Fruit fly (Drosophila melanogaster) whole organism, wandering third instar larva: ENCODE data around the gene dsx-c73A.

ENCODE experiments used
- Abd-B ChIP-seq: fragments of >200 bp; optimal IDR thresholded peaks from 2 replicates; lab custom pipeline; 2017; ENCODE audit warnings: missing biosample characterization, missing genetic modification characterization
- CG32264 ChIP-seq: fragments of 200-800 bp; sonication (Bioruptor generic); optimal IDR thresholded peaks from 2 replicates; lab custom pipeline; 2016; ENCODE audit warnings: missing biosample characterization, missing genetic modification characterization
- CG9705 ChIP-seq: fragments of 200-800 bp; sonication (Bioruptor generic); optimal IDR thresholded peaks from 2 replicates; lab custom pipeline; 2018; ENCODE audit warnings: missing biosample characterization, mild to moderate bottlenecking, missing genetic modification characterization
- CrebA ChIP-seq: fragments of 200-800 bp; sonication (Bioruptor generic); optimal IDR thresholded peaks from 2 replicates; lab custom pipeline; 2016; ENCODE audit warnings: missing biosample characterization, mild to moderate bottlenecking, missing genetic modification characterization, borderline replicate concordance
- Dfd ChIP-seq: fragments of >200 bp; optimal IDR thresholded peaks from 2 replicates; lab custom pipeline; 2017; ENCODE audit warnings: missing biosample characterization, missing genetic modification characterization
- Dif ChIP-seq: fragments of 200-275, 200-300 bp; sonication (Bioruptor generic); optimal IDR thresholded peaks from 2 replicates; lab custom pipeline; 2018; ENCODE audit warnings: missing biosample characterization, missing genetic modification characterization; ENCODE audit not compliant: partially characterized antibody
- GATAd ChIP-seq: sonication (Bioruptor generic); optimal IDR thresholded peaks from 2 replicates; lab custom pipeline; 2016; ENCODE audit warnings: missing biosample characterization, missing genetic modification characterization
- HLH106 ChIP-seq: fragments of 200-800 bp; optimal IDR thresholded peaks from 3 replicates; lab custom pipeline; 2019; ENCODE audit warnings: missing biosample characterization, mild to moderate bottlenecking, missing genetic modification characterization, moderate library complexity
- Hnf4 ChIP-seq: fragments of 200-800 bp; sonication (Bioruptor generic); optimal IDR thresholded peaks from 2 replicates; lab custom pipeline; 2016; ENCODE audit warnings: missing biosample characterization, mild to moderate bottlenecking, missing genetic modification characterization
- Hr78 ChIP-seq: fragments of >200 bp; optimal IDR thresholded peaks from 2 replicates; lab custom pipeline; 2017; ENCODE audit warnings: missing biosample characterization, missing genetic modification characterization
- Hr83 ChIP-seq: fragments of 200-300 bp; sonication (Bioruptor generic); optimal IDR thresholded peaks from 2 replicates; lab custom pipeline; 2016; ENCODE audit warnings: missing biosample characterization, mild to moderate bottlenecking, missing genetic modification characterization, moderate library complexity; ENCODE audit not compliant: poor library complexity, severe bottlenecking
- Jra ChIP-seq: sonication (Bioruptor generic); optimal IDR thresholded peaks from 2 replicates; lab custom pipeline; 2016; ENCODE audit warnings: missing biosample characterization, missing genetic modification characterization
- Mio ChIP-seq: sonication (Bioruptor generic); optimal IDR thresholded peaks from 2 replicates; lab custom pipeline; 2016; ENCODE audit warnings: missing biosample characterization, missing genetic modification characterization
- Myc ChIP-seq: fragments of >200 bp; optimal IDR thresholded peaks from 2 replicates; lab custom pipeline; 2017
- N ChIP-seq: fragments of >200 bp; optimal IDR thresholded peaks from 2 replicates; lab custom pipeline; 2018; ENCODE audit warnings: missing biosample characterization, missing external identifiers, missing genetic modification characterization
- OdsH ChIP-seq: fragments of 200-800 bp; sonication (Bioruptor generic); optimal IDR thresholded peaks from 2 replicates; lab custom pipeline; 2016; ENCODE audit warnings: missing biosample characterization, mild to moderate bottlenecking, missing genetic modification characterization
- Rel ChIP-seq, 2 experiments: fragments of 200-800 bp; sonication (Bioruptor generic) in 1 of 2; optimal IDR thresholded peaks; 2 replicates in 1 of 2; 3 replicates in 1 of 2; lab custom pipeline; 2016 to 2019; ENCODE audit warnings: mild to moderate bottlenecking in 2 of 2, missing biosample characterization in 2 of 2, missing genetic modification characterization in 2 of 2, moderate library complexity in 1 of 2
- Sp1 ChIP-seq: fragments of 200-800 bp; sonication (Bioruptor generic); optimal IDR thresholded peaks from 3 replicates; lab custom pipeline; 2019; ENCODE audit warnings: missing biosample characterization, mild to moderate bottlenecking, missing genetic modification characterization, moderate library complexity
- Vsx2 ChIP-seq: fragments of 200-300, 225-300 bp; sonication (Bioruptor generic); optimal IDR thresholded peaks from 2 replicates; lab custom pipeline; 2018; ENCODE audit warnings: missing biosample characterization, missing genetic modification characterization; ENCODE audit not compliant: partially characterized antibody
- br ChIP-seq: fragments of 200-800 bp; sonication (Bioruptor generic); optimal IDR thresholded peaks from 2 replicates; lab custom pipeline; 2016; ENCODE audit warnings: missing biosample characterization, missing genetic modification characterization
- brk ChIP-seq: fragments of 200-800 bp; sonication (Bioruptor generic); optimal IDR thresholded peaks from 2 replicates; lab custom pipeline; 2016; ENCODE audit warnings: missing biosample characterization, mild to moderate bottlenecking, missing genetic modification characterization
- dl ChIP-seq, 2 experiments: fragments of 175-275, 200-275 bp in 1 of 2; fragments of 200-275 bp in 1 of 2; sonication (Bioruptor generic); optimal IDR thresholded peaks; lab custom pipeline; 2018; ENCODE audit warnings: mild to moderate bottlenecking in 2 of 2, missing biosample characterization in 2 of 2, missing genetic modification characterization in 2 of 2, moderate library complexity in 2 of 2; ENCODE audit not compliant: partially characterized antibody in 2 of 2, insufficient read depth in 1 of 2
- dmrt93B ChIP-seq: fragments of 200-800 bp; sonication (Bioruptor generic); optimal IDR thresholded peaks from 2 replicates; lab custom pipeline; 2018; ENCODE audit warnings: missing biosample characterization, mild to moderate bottlenecking, missing genetic modification characterization
- dsf ChIP-seq: sonication (Bioruptor generic); optimal IDR thresholded peaks from 2 replicates; lab custom pipeline; 2016; ENCODE audit warnings: missing biosample characterization, missing genetic modification characterization, borderline replicate concordance
- ey ChIP-seq: fragments of 200-800 bp; sonication (Bioruptor generic); optimal IDR thresholded peaks from 2 replicates; lab custom pipeline; 2016; ENCODE audit warnings: missing biosample characterization, missing genetic modification characterization
- foxo ChIP-seq, 2 experiments: fragments of 200-800 bp; sonication (Bioruptor generic); optimal IDR thresholded peaks; 2 replicates in 1 of 2; 3 replicates in 1 of 2; lab custom pipeline; 2016 to 2017; ENCODE audit warnings: missing biosample characterization in 2 of 2, missing genetic modification characterization in 2 of 2
- fru ChIP-seq: fragments of 200-800 bp; sonication (Bioruptor generic); optimal IDR thresholded peaks from 3 replicates; lab custom pipeline; 2016; ENCODE audit warnings: missing biosample characterization, mild to moderate bottlenecking, missing genetic modification characterization
- h ChIP-seq: fragments of 200-800 bp; sonication (Bioruptor generic); optimal IDR thresholded peaks from 3 replicates; lab custom pipeline; 2016; ENCODE audit warnings: missing biosample characterization, mild to moderate bottlenecking, missing genetic modification characterization
- jim ChIP-seq: fragments of 175-275, 200-325 bp; sonication (Bioruptor generic); optimal IDR thresholded peaks from 2 replicates; lab custom pipeline; 2016; ENCODE audit warnings: missing biosample characterization, mild to moderate bottlenecking, missing genetic modification characterization
- lola ChIP-seq: fragments of >200 bp; optimal IDR thresholded peaks from 2 replicates; lab custom pipeline; 2017; ENCODE audit warnings: missing biosample characterization, missing genetic modification characterization
- pan ChIP-seq: fragments of >200 bp; optimal IDR thresholded peaks from 2 replicates; lab custom pipeline; 2017
- psq ChIP-seq: fragments of 200-800 bp; sonication (Bioruptor generic); optimal IDR thresholded peaks from 3 replicates; lab custom pipeline; 2017; ENCODE audit warnings: missing biosample characterization, mild to moderate bottlenecking, missing genetic modification characterization, moderate library complexity
- rgr ChIP-seq: fragments of 200-800 bp; sonication (Bioruptor generic); optimal IDR thresholded peaks from 3 replicates; lab custom pipeline; 2016; ENCODE audit warnings: missing biosample characterization, mild to moderate bottlenecking, missing genetic modification characterization
- sage ChIP-seq: fragments of 200-800 bp; sonication (Bioruptor generic); optimal IDR thresholded peaks from 2 replicates; lab custom pipeline; 2016; ENCODE audit warnings: missing biosample characterization, mild to moderate bottlenecking, missing genetic modification characterization
- sv ChIP-seq: fragments of 200-800 bp; sonication (Bioruptor generic); optimal IDR thresholded peaks from 3 replicates; lab custom pipeline; 2016; ENCODE audit warnings: missing biosample characterization, missing genetic modification characterization
- tai ChIP-seq: sonication (Bioruptor generic); optimal IDR thresholded peaks from 2 replicates; lab custom pipeline; 2016; ENCODE audit warnings: missing biosample characterization, missing genetic modification characterization
- usp ChIP-seq: fragments of >200 bp; optimal IDR thresholded peaks from 2 replicates; lab custom pipeline; 2017; ENCODE audit warnings: missing biosample characterization, missing genetic modification characterization
- woc ChIP-seq: sonication (Bioruptor generic); optimal IDR thresholded peaks from 2 replicates; lab custom pipeline; 2016; ENCODE audit warnings: missing biosample characterization, mild to moderate bottlenecking, missing genetic modification characterization

The dsx-c73A gene

DNA sequence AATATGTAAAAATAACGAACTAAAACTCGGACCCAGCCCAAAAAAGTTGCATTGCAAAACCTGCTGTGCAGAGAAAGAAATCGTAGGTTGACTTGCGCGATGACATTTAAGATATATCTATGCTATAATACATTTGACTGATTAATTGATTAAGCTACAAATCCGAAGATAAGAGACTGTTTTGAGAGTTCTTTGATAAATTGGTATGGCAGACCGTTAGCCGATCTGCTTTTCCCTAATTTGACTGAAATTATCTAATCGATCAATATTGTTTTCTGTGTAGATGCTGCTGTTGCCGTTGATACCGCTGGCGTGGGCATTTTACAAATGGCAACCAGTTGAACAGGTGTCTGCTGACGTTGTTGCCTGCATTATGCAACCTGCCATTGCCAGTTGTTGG, 30.4 kb upstream of the dsx-c73A start:
- TF ChIP-seq Myc (lab: Kevin White, UChicago): no peak
- peak; percentile 15 for TF ChIP-seq h (GFP tag; lab: Kevin White, UChicago)
- TF ChIP-seq Dfd: no peak
- TF ChIP-seq, all 38 proteins: peak for 1

dm6 chr3L:16480408-16481193, 28.8 kb upstream of the dsx-c73A start:
- TF ChIP-seq ey (GFP tag; lab: Kevin White, UChicago): peak; percentile 81
- peak; percentile 6 for TF ChIP-seq sage (GFP tag; lab: Kevin White, UChicago)
- no peak for TF ChIP-seq pan
- peak; percentile 66 for TF ChIP-seq Sp1 (GFP tag; lab: Kevin White, UChicago)
- TF ChIP-seq Rel (GFP tag; optimal IDR thresholded peaks at IDR 0.05; lab: Kevin White, UChicago): no peak
- TF ChIP-seq Rel (tag; optimal IDR thresholded peaks at IDR 0.05; lab: Kevin White, UChicago): peak; percentile 1
- TF ChIP-seq Myc (lab: Kevin White, UChicago): no peak
- peak; percentile 75 for TF ChIP-seq OdsH (GFP tag; lab: Kevin White, UChicago)
- TF ChIP-seq CG32264: peak; percentile 5
- peak; percentile 72 for TF ChIP-seq psq
- peak; percentile 31 for TF ChIP-seq CG9705 (GFP tag; lab: Kevin White, UChicago)
- TF ChIP-seq brk (GFP tag; lab: Kevin White, UChicago): peak; percentile 44
- TF ChIP-seq dmrt93B (GFP tag; lab: Kevin White, UChicago): peak; percentile 58
- no peak for TF ChIP-seq Vsx2
- TF ChIP-seq GATAd (GFP tag; lab: Kevin White, UChicago): no peak
- TF ChIP-seq Dif (GFP tag; lab: Kevin White, UChicago): no peak
- no peak for TF ChIP-seq dsf
- TF ChIP-seq lola: no peak
- TF ChIP-seq Abd-B (GFP tag; lab: Kevin White, UChicago): no peak
- TF ChIP-seq Hr83 (GFP tag; lab: Kevin White, UChicago): no peak
- peak; percentile 81 for TF ChIP-seq h (GFP tag; lab: Kevin White, UChicago)
- TF ChIP-seq CrebA: no peak
- TF ChIP-seq foxo (GFP tag; optimal IDR thresholded peaks at IDR 0.05; lab: Kevin White, UChicago): peak in 1 of 2 experiments; percentile 84
- TF ChIP-seq jim: no peak
- TF ChIP-seq N: no peak
- peak; percentile 75 for TF ChIP-seq HLH106
- peak; percentile 30 for TF ChIP-seq tai
- peak; percentile 73 for TF ChIP-seq br
- TF ChIP-seq Mio (GFP tag; lab: Kevin White, UChicago): no peak
- no peak for TF ChIP-seq Hr78 (GFP tag; lab: Kevin White, UChicago)
- peak; percentile 83 for TF ChIP-seq rgr (GFP tag; lab: Kevin White, UChicago)
- peak; percentile 29 for TF ChIP-seq Jra (GFP tag; lab: Kevin White, UChicago)
- peak; percentile 71 for TF ChIP-seq Hnf4 (GFP tag; lab: Kevin White, UChicago)
- peak; percentile 93 for TF ChIP-seq sv (GFP tag; lab: Kevin White, UChicago)
- no peak for TF ChIP-seq Dfd
- TF ChIP-seq fru (GFP tag; lab: Kevin White, UChicago): peak; percentile 79
- TF ChIP-seq woc: peak; percentile 43
- TF ChIP-seq usp: no peak
- no peak for TF ChIP-seq dl (GFP tag; optimal IDR thresholded peaks at IDR 0.05; lab: Kevin White, UChicago; ENCODE audit: insufficient read depth in 1 of 2, partially characterized antibody in 2 of 2)
